Fruit fly (Drosophila melanogaster) whole organism, wandering third instar larva: ENCODE measurements around the gene mRpS6.

Experiments used
- CG9705 ChIP-seq: fragments of 200-800 bp; sonication (Bioruptor generic); optimal IDR thresholded peaks from 2 replicates; lab custom pipeline; 2018; ENCODE audit warnings: missing biosample characterization, mild to moderate bottlenecking, missing genetic modification characterization
- CrebA ChIP-seq: fragments of 200-800 bp; sonication (Bioruptor generic); optimal IDR thresholded peaks from 2 replicates; lab custom pipeline; 2016; ENCODE audit warnings: missing biosample characterization, mild to moderate bottlenecking, missing genetic modification characterization, borderline replicate concordance
- Dfd ChIP-seq: fragments of >200 bp; optimal IDR thresholded peaks from 2 replicates; lab custom pipeline; 2017; ENCODE audit warnings: missing biosample characterization, missing genetic modification characterization
- Dif ChIP-seq: fragments of 200-275, 200-300 bp; sonication (Bioruptor generic); optimal IDR thresholded peaks from 2 replicates; lab custom pipeline; 2018; ENCODE audit warnings: missing biosample characterization, missing genetic modification characterization; ENCODE audit not compliant: partially characterized antibody
- GATAd ChIP-seq: sonication (Bioruptor generic); optimal IDR thresholded peaks from 2 replicates; lab custom pipeline; 2016; ENCODE audit warnings: missing biosample characterization, missing genetic modification characterization
- HLH106 ChIP-seq: fragments of 200-800 bp; optimal IDR thresholded peaks from 3 replicates; lab custom pipeline; 2019; ENCODE audit warnings: missing biosample characterization, mild to moderate bottlenecking, missing genetic modification characterization, moderate library complexity
- Hnf4 ChIP-seq: fragments of 200-800 bp; sonication (Bioruptor generic); optimal IDR thresholded peaks from 2 replicates; lab custom pipeline; 2016; ENCODE audit warnings: missing biosample characterization, mild to moderate bottlenecking, missing genetic modification characterization
- Hr78 ChIP-seq: fragments of >200 bp; optimal IDR thresholded peaks from 2 replicates; lab custom pipeline; 2017; ENCODE audit warnings: missing biosample characterization, missing genetic modification characterization
- Hr83 ChIP-seq: fragments of 200-300 bp; sonication (Bioruptor generic); optimal IDR thresholded peaks from 2 replicates; lab custom pipeline; 2016; ENCODE audit warnings: missing biosample characterization, mild to moderate bottlenecking, missing genetic modification characterization, moderate library complexity; ENCODE audit not compliant: poor library complexity, severe bottlenecking
- Jra ChIP-seq: sonication (Bioruptor generic); optimal IDR thresholded peaks from 2 replicates; lab custom pipeline; 2016; ENCODE audit warnings: missing biosample characterization, missing genetic modification characterization
- Myc ChIP-seq: fragments of >200 bp; optimal IDR thresholded peaks from 2 replicates; lab custom pipeline; 2017
- Rel ChIP-seq, 2 experiments: fragments of 200-800 bp; sonication (Bioruptor generic) in 1 of 2; optimal IDR thresholded peaks; 2 replicates in 1 of 2; 3 replicates in 1 of 2; lab custom pipeline; 2016 to 2019; ENCODE audit warnings: mild to moderate bottlenecking in 2 of 2, missing biosample characterization in 2 of 2, missing genetic modification characterization in 2 of 2, moderate library complexity in 1 of 2
- Sp1 ChIP-seq: fragments of 200-800 bp; sonication (Bioruptor generic); optimal IDR thresholded peaks from 3 replicates; lab custom pipeline; 2019; ENCODE audit warnings: missing biosample characterization, mild to moderate bottlenecking, missing genetic modification characterization, moderate library complexity
- Vsx2 ChIP-seq: fragments of 200-300, 225-300 bp; sonication (Bioruptor generic); optimal IDR thresholded peaks from 2 replicates; lab custom pipeline; 2018; ENCODE audit warnings: missing biosample characterization, missing genetic modification characterization; ENCODE audit not compliant: partially characterized antibody
- br ChIP-seq: fragments of 200-800 bp; sonication (Bioruptor generic); optimal IDR thresholded peaks from 2 replicates; lab custom pipeline; 2016; ENCODE audit warnings: missing biosample characterization, missing genetic modification characterization
- brk ChIP-seq: fragments of 200-800 bp; sonication (Bioruptor generic); optimal IDR thresholded peaks from 2 replicates; lab custom pipeline; 2016; ENCODE audit warnings: missing biosample characterization, mild to moderate bottlenecking, missing genetic modification characterization
- dl ChIP-seq, 2 experiments: fragments of 175-275, 200-275 bp in 1 of 2; fragments of 200-275 bp in 1 of 2; sonication (Bioruptor generic); optimal IDR thresholded peaks; lab custom pipeline; 2018; ENCODE audit warnings: mild to moderate bottlenecking in 2 of 2, missing biosample characterization in 2 of 2, missing genetic modification characterization in 2 of 2, moderate library complexity in 2 of 2; ENCODE audit not compliant: partially characterized antibody in 2 of 2, insufficient read depth in 1 of 2
- ey ChIP-seq: fragments of 200-800 bp; sonication (Bioruptor generic); optimal IDR thresholded peaks from 2 replicates; lab custom pipeline; 2016; ENCODE audit warnings: missing biosample characterization, missing genetic modification characterization
- foxo ChIP-seq, 2 experiments: fragments of 200-800 bp; sonication (Bioruptor generic); optimal IDR thresholded peaks; 2 replicates in 1 of 2; 3 replicates in 1 of 2; lab custom pipeline; 2016 to 2017; ENCODE audit warnings: missing biosample characterization in 2 of 2, missing genetic modification characterization in 2 of 2
- fru ChIP-seq: fragments of 200-800 bp; sonication (Bioruptor generic); optimal IDR thresholded peaks from 3 replicates; lab custom pipeline; 2016; ENCODE audit warnings: missing biosample characterization, mild to moderate bottlenecking, missing genetic modification characterization
- h ChIP-seq: fragments of 200-800 bp; sonication (Bioruptor generic); optimal IDR thresholded peaks from 3 replicates; lab custom pipeline; 2016; ENCODE audit warnings: missing biosample characterization, mild to moderate bottlenecking, missing genetic modification characterization
- jim ChIP-seq: fragments of 175-275, 200-325 bp; sonication (Bioruptor generic); optimal IDR thresholded peaks from 2 replicates; lab custom pipeline; 2016; ENCODE audit warnings: missing biosample characterization, mild to moderate bottlenecking, missing genetic modification characterization
- lola ChIP-seq: fragments of >200 bp; optimal IDR thresholded peaks from 2 replicates; lab custom pipeline; 2017; ENCODE audit warnings: missing biosample characterization, missing genetic modification characterization
- pan ChIP-seq: fragments of >200 bp; optimal IDR thresholded peaks from 2 replicates; lab custom pipeline; 2017
- psq ChIP-seq: fragments of 200-800 bp; sonication (Bioruptor generic); optimal IDR thresholded peaks from 3 replicates; lab custom pipeline; 2017; ENCODE audit warnings: missing biosample characterization, mild to moderate bottlenecking, missing genetic modification characterization, moderate library complexity
- rgr ChIP-seq: fragments of 200-800 bp; sonication (Bioruptor generic); optimal IDR thresholded peaks from 3 replicates; lab custom pipeline; 2016; ENCODE audit warnings: missing biosample characterization, mild to moderate bottlenecking, missing genetic modification characterization
- sage ChIP-seq: fragments of 200-800 bp; sonication (Bioruptor generic); optimal IDR thresholded peaks from 2 replicates; lab custom pipeline; 2016; ENCODE audit warnings: missing biosample characterization, mild to moderate bottlenecking, missing genetic modification characterization
- tai ChIP-seq: sonication (Bioruptor generic); optimal IDR thresholded peaks from 2 replicates; lab custom pipeline; 2016; ENCODE audit warnings: missing biosample characterization, missing genetic modification characterization
- usp ChIP-seq: fragments of >200 bp; optimal IDR thresholded peaks from 2 replicates; lab custom pipeline; 2017; ENCODE audit warnings: missing biosample characterization, missing genetic modification characterization

Gene mRpS6

dm6 chr3L:4395501-4396073 is 31.2 kb downstream of the mRpS6 start:
- TF ChIP-seq CrebA (GFP tag; lab: Kevin White, UChicago) (no peak), fru (GFP tag; lab: Kevin White, UChicago) (peak; percentile 15), HLH106 (peak; percentile 7), ey (GFP tag; lab: Kevin White, UChicago) (peak; percentile 25), Sp1 (GFP tag; lab: Kevin White, UChicago) (peak; percentile 30), Hr83 (no peak), h (GFP tag; lab: Kevin White, UChicago) (peak; percentile 24), Dfd (GFP tag; lab: Kevin White, UChicago) (no peak), rgr (GFP tag; lab: Kevin White, UChicago) (peak; percentile 14), psq (GFP tag; lab: Kevin White, UChicago) (peak; percentile 15), br (peak; percentile 0), foxo (GFP tag; optimal IDR thresholded peaks at IDR 0.05; lab: Kevin White, UChicago) (peak in 1 of 2 experiments; percentile 43)

DNA sequence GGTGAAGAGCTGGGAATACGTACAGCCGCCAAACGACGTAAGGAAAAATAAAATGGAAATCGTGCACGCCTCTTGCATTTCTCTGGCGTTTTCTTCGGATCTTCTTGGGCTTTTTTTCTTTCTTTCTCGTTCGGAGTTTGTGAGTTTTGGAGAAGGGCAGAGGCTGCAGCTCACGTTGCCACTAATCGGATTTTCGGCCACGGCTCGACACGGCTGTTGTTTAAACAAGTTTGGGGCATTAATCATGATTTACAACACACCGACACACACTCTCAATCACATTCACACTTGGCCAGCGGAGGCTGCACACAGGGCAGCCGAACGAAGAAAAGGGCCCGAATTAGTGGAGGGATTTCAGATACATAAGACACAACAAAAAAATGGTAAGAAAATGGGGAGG is 32.0 kb downstream of the mRpS6 start:
- no peak for TF ChIP-seq Dif (GFP tag; lab: Kevin White, UChicago)
- TF ChIP-seq CrebA (GFP tag; lab: Kevin White, UChicago) = no peak
- no peak for TF ChIP-seq pan (lab: Kevin White, UChicago)
- no peak for TF ChIP-seq dl (GFP tag; optimal IDR thresholded peaks at IDR 0.05; lab: Kevin White, UChicago; ENCODE audit: insufficient read depth in 1 of 2, partially characterized antibody in 2 of 2)
- TF ChIP-seq CG9705 (GFP tag; lab: Kevin White, UChicago) = no peak
- TF ChIP-seq rgr (GFP tag; lab: Kevin White, UChicago) = no peak
- no peak for TF ChIP-seq lola (GFP tag; lab: Kevin White, UChicago)
- TF ChIP-seq Rel (GFP tag; optimal IDR thresholded peaks at IDR 0.05; lab: Kevin White, UChicago) = no peak
- no peak for TF ChIP-seq Rel (tag; optimal IDR thresholded peaks at IDR 0.05; lab: Kevin White, UChicago)
- no peak for TF ChIP-seq brk
- no peak for TF ChIP-seq Hr78
- no peak for TF ChIP-seq GATAd (GFP tag; lab: Kevin White, UChicago)
- TF ChIP-seq psq (GFP tag; lab: Kevin White, UChicago) = no peak
- no peak for TF ChIP-seq Myc (lab: Kevin White, UChicago)
- no peak for TF ChIP-seq Vsx2 (GFP tag; lab: Kevin White, UChicago)
- no peak for TF ChIP-seq Jra (GFP tag; lab: Kevin White, UChicago)
- TF ChIP-seq tai = no peak

DNA sequence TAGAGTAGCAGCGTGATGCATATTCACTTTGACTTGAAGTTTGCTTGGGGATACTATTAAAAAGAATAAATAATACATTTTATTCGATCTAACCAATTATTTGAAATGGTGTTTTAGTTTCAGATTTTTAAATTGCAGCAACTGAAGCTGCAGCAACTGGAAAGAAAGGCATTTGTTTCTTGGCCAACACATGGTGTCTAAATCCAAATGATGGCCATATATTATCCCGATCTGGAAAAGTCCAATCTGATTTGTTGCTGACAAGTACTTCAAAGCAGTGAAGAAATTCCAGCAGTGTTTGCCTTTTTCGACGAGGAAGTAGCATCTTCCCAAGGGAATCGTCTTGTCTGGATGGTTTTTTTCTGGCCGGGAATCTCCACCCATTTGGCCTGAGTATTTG is 32.8 kb downstream of the mRpS6 start:
- TF ChIP-seq rgr (GFP tag; lab: Kevin White, UChicago) (no peak), GATAd (GFP tag; lab: Kevin White, UChicago) (no peak), HLH106 (no peak), fru (GFP tag; lab: Kevin White, UChicago) (no peak), Dif (GFP tag; lab: Kevin White, UChicago) (no peak)
- TF ChIP-seq, all 38 proteins: peak for 0

dm6 chr3L:4397874-4398273 is 33.5 kb downstream of the mRpS6 start:
- TF ChIP-seq lola (GFP tag; lab: Kevin White, UChicago) (no peak), jim (GFP tag; lab: Kevin White, UChicago) (no peak), usp (GFP tag; lab: Kevin White, UChicago) (no peak), Hnf4 (GFP tag; lab: Kevin White, UChicago) (no peak), Vsx2 (GFP tag; lab: Kevin White, UChicago) (no peak), sage (no peak), CG9705 (GFP tag; lab: Kevin White, UChicago) (no peak)

dm6 chr3L:4399905-4400304 is 35.6 kb downstream of the mRpS6 start:
- no peak for TF ChIP-seq fru (GFP tag; lab: Kevin White, UChicago)
- no peak for TF ChIP-seq pan (lab: Kevin White, UChicago)
- peak; percentile 6 for TF ChIP-seq HLH106
- peak in 1 of 2 experiments; percentile 14 for TF ChIP-seq foxo (GFP tag; optimal IDR thresholded peaks at IDR 0.05; lab: Kevin White, UChicago)
